Fruit fly (Drosophila melanogaster) Kc167 (cell line): Measurements from ENCODE around the gene CG16957.

Source experiments
- Sin3A ChIP-seq: fragments of >200 bp; optimal IDR thresholded peaks from 2 replicates; lab custom pipeline; 2018; ENCODE audit warnings: missing external identifiers
- h ChIP-seq: fragments of >200 bp; optimal IDR thresholded peaks from 3 replicates; lab custom pipeline; 2018; ENCODE audit warnings: missing external identifiers
- ttk ChIP-seq: sonication (Bioruptor generic); optimal IDR thresholded peaks from 2 replicates; lab custom pipeline; 2017; ENCODE audit warnings: missing external identifiers

dm6 chr2L:13367378-13367777 is 28.6 kb downstream of the CG16957 start, which contains the start of gene Tap42:
- no peak for TF ChIP-seq ttk (lab: Kevin White, UChicago)
- no peak for TF ChIP-seq h
- TF ChIP-seq Sin3A (lab: Kevin White, UChicago) = no peak
